Fruit fly (Drosophila melanogaster): ENCODE results near the gene CG13625.

The CG13625 gene

dm6 chr3R:24564191-24564798, 20.7 kb downstream of the CG13625 start (continued):
- no peak for TF ChIP-seq fu2 (GFP tag; optimal IDR thresholded peaks at IDR 0.05)
- TF ChIP-seq sd (tag; optimal IDR thresholded peaks at IDR 0.05): peak; percentile 93
- TF ChIP-seq tgo (GFP tag; IDR thresholded peaks at IDR 0.05): no peak
- TF ChIP-seq Elba2 (GFP tag; optimal IDR thresholded peaks at IDR 0.05): no peak
- no peak for TF ChIP-seq slbo (GFP tag; IDR thresholded peaks at IDR 0.05)
- TF ChIP-seq CG18619 (GFP tag; optimal IDR thresholded peaks at IDR 0.05): no peak
- TF ChIP-seq mirr (GFP tag; optimal IDR thresholded peaks at IDR 0.05): peak; percentile 92
- TF ChIP-seq peb (GFP tag; IDR thresholded peaks at IDR 0.05): no peak
- TF ChIP-seq CG15601 (tag; optimal IDR thresholded peaks at IDR 0.05): no peak
- no peak for TF ChIP-seq CG18011 (GFP tag; optimal IDR thresholded peaks at IDR 0.05)
- no peak for TF ChIP-seq CG7745 (tag; optimal IDR thresholded peaks at IDR 0.05)
- TF ChIP-seq CG17568 (GFP tag; optimal IDR thresholded peaks at IDR 0.05): no peak
- TF ChIP-seq CG17802 (tag; optimal IDR thresholded peaks at IDR 0.05): no peak
- TF ChIP-seq grau (tag; optimal IDR thresholded peaks at IDR 0.05): no peak
- no peak for TF ChIP-seq Abd-B (GFP tag; optimal IDR thresholded peaks at IDR 0.05)
- TF ChIP-seq CG9727 (GFP tag; optimal IDR thresholded peaks at IDR 0.05): no peak
- TF ChIP-seq Usf (GFP tag; optimal IDR thresholded peaks at IDR 0.05): no peak
- no peak for TF ChIP-seq CG3065 (GFP tag; optimal IDR thresholded peaks at IDR 0.05)
- peak; percentile 46 for TF ChIP-seq Nf-YC (tag; optimal IDR thresholded peaks at IDR 0.05)
- peak; percentile 8 for TF ChIP-seq CG6813 (GFP tag; optimal IDR thresholded peaks at IDR 0.05)
- TF ChIP-seq CG4424 (GFP tag; optimal IDR thresholded peaks at IDR 0.05): no peak
- TF ChIP-seq CG10543 (GFP tag; optimal IDR thresholded peaks at IDR 0.05): no peak
- peak; percentile 68; the same call in 2 of the 4 replicates for TF ChIP-seq chinmo (GFP tag; IDR thresholded peaks at IDR 0.05; ENCODE audit: partially characterized antibody)
- no peak for TF ChIP-seq CG15514 (GFP tag; optimal IDR thresholded peaks at IDR 0.05)
- TF ChIP-seq ci (GFP tag; IDR thresholded peaks at IDR 0.05): no peak
- no peak for TF ChIP-seq ham (GFP tag; IDR thresholded peaks at IDR 0.05)
- TF ChIP-seq CG6272 (GFP tag; IDR thresholded peaks at IDR 0.05): no peak
- TF ChIP-seq CG12071 (GFP tag; optimal IDR thresholded peaks at IDR 0.05): peak; percentile 1
- TF ChIP-seq CG8388 (GFP tag; optimal IDR thresholded peaks at IDR 0.05): no peak
- TF ChIP-seq z (GFP tag; IDR thresholded peaks at IDR 0.05): no peak
- TF ChIP-seq CG10209 (GFP tag; optimal IDR thresholded peaks at IDR 0.05): no peak
- no peak for TF ChIP-seq CG18476 (GFP tag; optimal IDR thresholded peaks at IDR 0.05)
- no peak for TF ChIP-seq CG4707 (GFP tag; optimal IDR thresholded peaks at IDR 0.05)
- TF ChIP-seq D19B (GFP tag; optimal IDR thresholded peaks at IDR 0.05): peak; percentile 3
- TF ChIP-seq Side (GFP tag; optimal IDR thresholded peaks at IDR 0.05): no peak
- no peak for TF ChIP-seq stwl (tag; optimal IDR thresholded peaks at IDR 0.05)
- no peak for TF ChIP-seq CG2678 (tag; optimal IDR thresholded peaks at IDR 0.05)
- TF ChIP-seq bsh (GFP tag; optimal IDR thresholded peaks at IDR 0.05): no peak
- TF ChIP-seq zfh2 (GFP tag; optimal IDR thresholded peaks at IDR 0.05): no peak
- TF ChIP-seq E2f1 (GFP tag; IDR thresholded peaks at IDR 0.05): no peak
- TF ChIP-seq schlank (tag; optimal IDR thresholded peaks at IDR 0.05): no peak
- TF ChIP-seq eve (GFP tag; optimal IDR thresholded peaks at IDR 0.05): no peak
- TF ChIP-seq CG10431 (GFP tag; optimal IDR thresholded peaks at IDR 0.05): no peak
- no peak for TF ChIP-seq amos (GFP tag; IDR thresholded peaks at IDR 0.05; ENCODE audit: partially characterized antibody)
- no peak for TF ChIP-seq gt (GFP tag; IDR thresholded peaks at IDR 0.05)
- no peak for TF ChIP-seq Ravus (GFP tag; IDR thresholded peaks at IDR 0.05)
- no peak for TF ChIP-seq pb (GFP tag; optimal IDR thresholded peaks at IDR 0.05)
- TF ChIP-seq Opbp (GFP tag; IDR thresholded peaks at IDR 0.05; ENCODE audit: partially characterized antibody): no peak
- no peak for TF ChIP-seq CG3407 (GFP tag; optimal IDR thresholded peaks at IDR 0.05)
- no peak for TF ChIP-seq CG10147 (GFP tag; optimal IDR thresholded peaks at IDR 0.05)

Measured in whole organism, embryonic.